Worm (Caenorhabditis elegans): ENCODE data around the gene pigt-1.

ce11 chrV:10991789-10992188, 33.2 kb upstream of the pigt-1 start, which contains the start of gene frpr-9:
- TF ChIP-seq lin-54 (GFP tag; optimal IDR thresholded peaks at IDR 0.05): no peak
- TF ChIP-seq ceh-79 (tag; optimal IDR thresholded peaks at IDR 0.05): no peak
- TF ChIP-seq F33H1.4 (GFP tag; IDR thresholded peaks at IDR 0.05): no peak
- no peak for TF ChIP-seq ama-1 (optimal IDR thresholded peaks at IDR 0.05)
- no peak for TF ChIP-seq ama-1 (GFP tag; optimal IDR thresholded peaks at IDR 0.05)
- TF ChIP-seq madf-10 (tag; optimal IDR thresholded peaks at IDR 0.05): no peak
- no peak for TF ChIP-seq nhr-179 (tag; optimal IDR thresholded peaks at IDR 0.05)
- no peak for TF ChIP-seq nfya-2 (GFP tag; IDR thresholded peaks at IDR 0.05)
- no peak for TF ChIP-seq snpc-4 (GFP tag; optimal IDR thresholded peaks at IDR 0.05)
- TF ChIP-seq snpc-4 (tag; optimal IDR thresholded peaks at IDR 0.05): no peak
- no peak for TF ChIP-seq zfh-2 (GFP tag; conservative IDR thresholded peaks at IDR 0.05)
- no peak for TF ChIP-seq tbx-9 (tag; optimal IDR thresholded peaks at IDR 0.05; ENCODE audit: borderline replicate concordance)
- TF ChIP-seq B0336.3 (GFP tag; IDR thresholded peaks at IDR 0.05): no peak
- no peak for TF ChIP-seq nfya-1 (tag; optimal IDR thresholded peaks at IDR 0.05; ENCODE audit: borderline replicate concordance, insufficient read depth)
- TF ChIP-seq atf-7 (tag; optimal IDR thresholded peaks at IDR 0.05): no peak
